Fruit fly (Drosophila melanogaster) ovary, adult (tissue): Measurements from ENCODE around the gene Marf.
"Not testable (repeated sequence)": the region's sequence is repeated elsewhere in the genome, so short reads cannot be mapped to it uniquely, and the experiment has no call there.

ENCODE experiments used
- CG17801 ChIP-seq: fragments of 200-800 bp; optimal IDR thresholded peaks from 2 replicates; lab custom pipeline; 2019; ENCODE audit warnings: missing biosample characterization, mild to moderate bottlenecking, missing genetic modification characterization, moderate library complexity; ENCODE audit not compliant: partially characterized antibody

Gene Marf

dm6 chrX:6372769-6373197, 7.0 kb downstream of the Marf start, which contains the start of gene PpV:
Gene PpV (minus strand): TSS chrX:6372915.
- peak; percentile 95 for TF ChIP-seq CG17801

- no peak for TF ChIP-seq CG17801
These were observed 9.9 kb downstream of the Marf start for dm6 chrX:6375636-6376035.

- TF ChIP-seq CG17801: no peak
These were observed 11.0 kb downstream of the Marf start for dm6 chrX:6376748-6377147.

dm6 chrX:6383920-6384319, 18.2 kb downstream of the Marf start, which contains the start of gene CG33664:
Gene CG33664 (plus strand): TSS chrX:6384220.
- TF ChIP-seq CG17801: not testable (repeated sequence)

dm6 chrX:6400000-6400399, 34.3 kb downstream of the Marf start, which contains the start of gene CG33669:
Gene CG33669 (minus strand): TSS chrX:6400100.
- not testable (repeated sequence) for TF ChIP-seq CG17801

- TF ChIP-seq CG17801: not testable (repeated sequence)
These were observed 53.6 kb downstream of the Marf start, which contains the start of gene CG33668 for dm6 chrX:6419334-6419733. Gene CG33668 (minus strand): TSS chrX:6419434.
